Worm (Caenorhabditis elegans) whole organism, L3 larva: ENCODE results near the gene wdr-62.
"Not testable (repeated sequence)": the region's sequence is repeated elsewhere in the genome, so short reads cannot be mapped to it uniquely, and the experiment has no call there.

Experiments used
- R02D3.7 ChIP-seq: fragments of 150-350 bp; optimal IDR thresholded peaks from 2 replicates; lab custom pipeline; 2014; ENCODE audit warnings: missing biosample characterization, missing genetic modification characterization
- ZK546.5 ChIP-seq: sonication (generic microtip); optimal IDR thresholded peaks from 2 replicates; lab custom pipeline; 2017; ENCODE audit warnings: missing biosample characterization, missing genetic modification characterization
- aly-2 ChIP-seq: fragments of 150-350 bp; optimal IDR thresholded peaks from 2 replicates; lab custom pipeline; 2014; ENCODE audit warnings: missing biosample characterization, missing genetic modification characterization
- ceh-16 ChIP-seq: sonication (generic microtip); optimal IDR thresholded peaks from 2 replicates; lab custom pipeline; 2017; ENCODE audit warnings: missing biosample characterization, missing genetic modification characterization
- ceh-28 ChIP-seq: fragments of 150-350 bp; optimal IDR thresholded peaks from 2 replicates; lab custom pipeline; 2014; ENCODE audit warnings: missing biosample characterization, missing genetic modification reagents, missing genetic modification characterization
- egl-27 ChIP-seq: sonication (generic microtip); optimal IDR thresholded peaks from 4 replicates; lab custom pipeline; 2017; ENCODE audit warnings: missing biosample characterization, missing genetic modification reagents, missing genetic modification characterization
- egl-5 ChIP-seq: fragments of 150-350 bp; optimal IDR thresholded peaks from 2 replicates; lab custom pipeline; 2017; ENCODE audit warnings: missing biosample characterization, missing genetic modification reagents, missing genetic modification characterization, inconsistent platforms
- elt-1 ChIP-seq: fragments of 150-350 bp; optimal IDR thresholded peaks from 2 replicates; lab custom pipeline; 2014; ENCODE audit warnings: missing biosample characterization, missing genetic modification characterization
- elt-2 ChIP-seq: sonication (generic microtip); optimal IDR thresholded peaks from 2 replicates; lab custom pipeline; 2016; ENCODE audit warnings: missing genetic modification reagents, mild to moderate bottlenecking, missing genetic modification characterization, missing compliant biosample characterization
- elt-3 ChIP-seq, 3 experiments: fragments of 150-350 bp in 1 of 3; sonication (generic microtip) in 2 of 3; optimal IDR thresholded peaks; 2 replicates in 2 of 3; 4 replicates in 1 of 3; lab custom pipeline; 2014 to 2017; ENCODE audit warnings: missing biosample characterization in 3 of 3, missing genetic modification characterization in 3 of 3
- eor-1 ChIP-seq, 2 experiments: fragments of 150-350 bp; optimal IDR thresholded peaks; 2 replicates each; lab custom pipeline; 2014 to 2018; ENCODE audit warnings: missing biosample characterization in 2 of 2, missing genetic modification characterization in 2 of 2
- fkh-2 ChIP-seq: fragments of 150-350 bp; optimal IDR thresholded peaks from 2 replicates; lab custom pipeline; 2014; ENCODE audit warnings: missing biosample characterization, missing genetic modification reagents, missing genetic modification characterization
- fos-1 ChIP-seq: fragments of 150-350 bp; optimal IDR thresholded peaks from 2 replicates; lab custom pipeline; 2014; ENCODE audit warnings: missing biosample characterization, missing genetic modification characterization
- hmg-11 ChIP-seq: sonication (generic microtip); optimal IDR thresholded peaks from 2 replicates; lab custom pipeline; 2016; ENCODE audit warnings: missing genetic modification characterization, missing compliant biosample characterization
- jun-1 ChIP-seq: fragments of 150-350 bp; optimal IDR thresholded peaks from 2 replicates; lab custom pipeline; 2014; ENCODE audit warnings: missing biosample characterization, missing genetic modification reagents, missing genetic modification characterization
- lin-15B ChIP-seq: fragments of 150-350 bp; optimal IDR thresholded peaks from 2 replicates; lab custom pipeline; 2014; ENCODE audit warnings: missing biosample characterization, missing genetic modification characterization
- lsy-12 ChIP-seq: sonication (generic microtip); optimal IDR thresholded peaks from 2 replicates; lab custom pipeline; 2016; ENCODE audit warnings: mild to moderate bottlenecking, missing genetic modification characterization, missing compliant biosample characterization
- mdl-1 ChIP-seq: fragments of 150-350 bp; optimal IDR thresholded peaks from 2 replicates; lab custom pipeline; 2014; ENCODE audit warnings: missing biosample characterization, missing genetic modification characterization
- nfya-1 ChIP-seq: sonication (generic microtip); optimal IDR thresholded peaks from 2 replicates; lab custom pipeline; 2017; ENCODE audit warnings: missing genetic modification characterization, mild to moderate bottlenecking, missing compliant biosample characterization, antibody characterized with exemption, moderate library complexity; ENCODE audit not compliant: insufficient read depth
- nhr-12 ChIP-seq: fragments of 150-350 bp; optimal IDR thresholded peaks from 2 replicates; lab custom pipeline; 2014; ENCODE audit warnings: missing biosample characterization, missing genetic modification characterization
- nhr-23 ChIP-seq: fragments of 150-350 bp; optimal IDR thresholded peaks from 2 replicates; lab custom pipeline; 2014; ENCODE audit warnings: missing biosample characterization, missing genetic modification reagents, missing genetic modification characterization
- nhr-25 ChIP-seq: sonication (generic microtip); optimal IDR thresholded peaks from 2 replicates; lab custom pipeline; 2017; ENCODE audit warnings: missing biosample characterization, missing genetic modification characterization
- nhr-43 ChIP-seq: sonication (generic microtip); optimal IDR thresholded peaks from 2 replicates; lab custom pipeline; 2016; ENCODE audit warnings: mild to moderate bottlenecking, missing genetic modification characterization, missing compliant biosample characterization; ENCODE audit not compliant: poor library complexity, severe bottlenecking
- nhr-67 ChIP-seq: fragments of 150-350 bp; optimal IDR thresholded peaks from 2 replicates; lab custom pipeline; 2014; ENCODE audit warnings: missing biosample characterization, missing genetic modification characterization
- nhr-77 ChIP-seq: fragments of 150-350 bp; optimal IDR thresholded peaks from 2 replicates; lab custom pipeline; 2014; ENCODE audit warnings: missing biosample characterization, missing genetic modification characterization
- pha-4 ChIP-seq: fragments of 150-350 bp; optimal IDR thresholded peaks from 2 replicates; lab custom pipeline; 2014; ENCODE audit warnings: missing biosample characterization, missing genetic modification reagents, missing genetic modification characterization
- pqm-1 ChIP-seq: fragments of 150-350 bp; optimal IDR thresholded peaks from 2 replicates; lab custom pipeline; 2017; ENCODE audit warnings: missing biosample characterization, missing genetic modification characterization, inconsistent platforms
- sea-2 ChIP-seq: fragments of 150-350 bp; sonication (generic microtip); optimal IDR thresholded peaks from 4 replicates; lab custom pipeline; 2014; ENCODE audit warnings: missing biosample characterization, missing genetic modification reagents, missing genetic modification characterization
- skn-1 ChIP-seq: fragments of 150-350 bp; optimal IDR thresholded peaks from 2 replicates; lab custom pipeline; 2014; ENCODE audit warnings: missing biosample characterization, missing genetic modification characterization
- snpc-4 ChIP-seq: fragments of 150-350 bp; optimal IDR thresholded peaks from 2 replicates; lab custom pipeline; 2014; ENCODE audit warnings: missing biosample characterization, missing genetic modification characterization
- tbx-2 ChIP-seq: sonication (generic microtip); optimal IDR thresholded peaks from 2 replicates; lab custom pipeline; 2016; ENCODE audit warnings: mild to moderate bottlenecking, missing genetic modification characterization, missing compliant biosample characterization
- unc-39 ChIP-seq: sonication (generic microtip); optimal IDR thresholded peaks from 4 replicates; lab custom pipeline; 2017; ENCODE audit warnings: missing biosample characterization, missing genetic modification characterization
- unc-62 ChIP-seq: fragments of 150-350 bp; sonication (generic microtip); optimal IDR thresholded peaks from 4 replicates; lab custom pipeline; 2014; ENCODE audit warnings: missing biosample characterization, missing genetic modification reagents, missing genetic modification characterization
- zag-1 ChIP-seq: fragments of 150-350 bp; optimal IDR thresholded peaks from 2 replicates; lab custom pipeline; 2014; ENCODE audit warnings: missing biosample characterization, missing genetic modification characterization
- ztf-11 ChIP-seq: fragments of 150-350 bp; optimal IDR thresholded peaks from 2 replicates; lab custom pipeline; 2014; ENCODE audit warnings: missing biosample characterization, missing genetic modification characterization
- ztf-4 ChIP-seq: fragments of 150-350 bp; optimal IDR thresholded peaks from 2 replicates; lab custom pipeline; 2014; ENCODE audit warnings: missing biosample characterization, missing genetic modification characterization

The wdr-62 gene

ce11 chrV:9424514-9424913 lies 19.3 kb upstream of the wdr-62 start:
- TF ChIP-seq fkh-2 (tag; lab: Kevin White, UChicago) (no peak), nhr-25 (peak; percentile 50), tbx-2 (tag; lab: Kevin White, UChicago) (no peak), sea-2 (no peak), ceh-28 (peak; percentile 72), jun-1 (tag; lab: Kevin White, UChicago) (no peak), nhr-23 (tag; lab: Kevin White, UChicago) (no peak), nhr-67 (tag; lab: Kevin White, UChicago) (no peak), ceh-16 (tag; lab: Kevin White, UChicago) (no peak), pqm-1 (tag; lab: Kevin White, UChicago) (peak; percentile 17), mdl-1 (no peak), elt-2 (tag; lab: Kevin White, UChicago) (peak; percentile 57), nfya-1 (tag; lab: Kevin White, UChicago) (peak; percentile 39), pha-4 (tag; lab: Kevin White, UChicago) (peak; percentile 45)

- peak; percentile 14 for TF ChIP-seq snpc-4 (tag; lab: Kevin White, UChicago)
- peak; percentile 16 for TF ChIP-seq hmg-11
- TF ChIP-seq lin-15B (tag; lab: Kevin White, UChicago): peak; percentile 22
- no peak for TF ChIP-seq tbx-2 (tag; lab: Kevin White, UChicago)
- TF ChIP-seq elt-3 (tag; optimal IDR thresholded peaks at IDR 0.05; lab: Kevin White, UChicago): no peak
- no peak for TF ChIP-seq sea-2
- TF ChIP-seq pha-4 (tag; lab: Kevin White, UChicago): peak; percentile 55
- no peak for TF ChIP-seq zag-1 (tag; lab: Kevin White, UChicago)
- peak; percentile 38 for TF ChIP-seq nfya-1 (tag; lab: Kevin White, UChicago)
- no peak for TF ChIP-seq ztf-11
- no peak for TF ChIP-seq aly-2
- TF ChIP-seq nhr-12 (tag; lab: Kevin White, UChicago): no peak
- no peak for TF ChIP-seq elt-2 (tag; lab: Kevin White, UChicago)
Measured at ce11 chrV:9425593-9425992, 18.3 kb upstream of the wdr-62 start, which contains the start of gene F36D4.5. Gene F36D4.5 (minus strand): TSS chrV:9425817.

ce11 chrV:9427075-9427474 lies 16.8 kb upstream of the wdr-62 start, which contains the start of gene F36D4.6:
Gene F36D4.6 (minus strand): TSS chrV:9427175.
- no peak for TF ChIP-seq zag-1 (tag; lab: Kevin White, UChicago)
- TF ChIP-seq elt-1 (tag; lab: Kevin White, UChicago): no peak
- no peak for TF ChIP-seq eor-1 (tag; optimal IDR thresholded peaks at IDR 0.05; lab: Kevin White, UChicago)
- TF ChIP-seq fos-1 (tag; lab: Kevin White, UChicago): no peak
- TF ChIP-seq pha-4 (tag; lab: Kevin White, UChicago): no peak
- no peak for TF ChIP-seq elt-2 (tag; lab: Kevin White, UChicago)
- no peak for TF ChIP-seq nhr-12 (tag; lab: Kevin White, UChicago)
- no peak for TF ChIP-seq nhr-77 (tag; lab: Kevin White, UChicago)
- no peak for TF ChIP-seq jun-1 (tag; lab: Kevin White, UChicago)
- TF ChIP-seq mdl-1: no peak
- no peak for TF ChIP-seq tbx-2 (tag; lab: Kevin White, UChicago)
- no peak for TF ChIP-seq egl-27 (tag; lab: Kevin White, UChicago)
- TF ChIP-seq elt-3 (tag; optimal IDR thresholded peaks at IDR 0.05; lab: Kevin White, UChicago): no peak
- TF ChIP-seq skn-1: no peak

- not testable (repeated sequence) for TF ChIP-seq nhr-43, ztf-4, lsy-12 (tag; lab: Kevin White, UChicago)
Measured at ce11 chrV:9439315-9440002, 4.4 kb upstream of the wdr-62 start, which contains the start of gene Y54B9A.1. Gene Y54B9A.1 (minus strand): TSS chrV:9439549.

- TF ChIP-seq sea-2 (no peak), unc-62 (GFP tag; lab: Kevin White, UChicago) (no peak), nfya-1 (tag; lab: Kevin White, UChicago) (no peak), hmg-11 (no peak), ztf-11 (no peak), pqm-1 (tag; lab: Kevin White, UChicago) (no peak), nhr-12 (tag; lab: Kevin White, UChicago) (no peak), fos-1 (tag; lab: Kevin White, UChicago) (no peak), tbx-2 (tag; lab: Kevin White, UChicago) (no peak), R02D3.7 (tag; lab: Kevin White, UChicago) (no peak), egl-5 (tag; lab: Kevin White, UChicago) (no peak), nhr-25 (no peak), skn-1 (no peak), unc-39 (tag; lab: Kevin White, UChicago) (no peak), egl-27 (tag; lab: Kevin White, UChicago) (no peak), ZK546.5 (tag; lab: Kevin White, UChicago) (no peak), pha-4 (tag; lab: Kevin White, UChicago) (no peak)
- TF ChIP-seq, all 47 proteins: peak for 0
Measured at ce11 chrV:9440003-9440319, 3.9 kb upstream of the wdr-62 start.
